Worm (Caenorhabditis elegans): ENCODE results near the gene sas-4.

- TF ChIP-seq tbx-11 (GFP tag; IDR thresholded peaks at IDR 0.05), result no peak
- no peak for TF ChIP-seq hmg-4 (GFP tag; optimal IDR thresholded peaks at IDR 0.05)
- TF ChIP-seq ets-7 (tag; optimal IDR thresholded peaks at IDR 0.05), result no peak
- TF ChIP-seq flt-1 (GFP tag; IDR thresholded peaks at IDR 0.05), result no peak
- TF ChIP-seq tra-4 (tag; optimal IDR thresholded peaks at IDR 0.05), result no peak
- TF ChIP-seq aly-1 (tag; optimal IDR thresholded peaks at IDR 0.05), result no peak
- TF ChIP-seq ama-1 (optimal IDR thresholded peaks at IDR 0.05), result no peak
- TF ChIP-seq sea-1 (GFP tag; conservative IDR thresholded peaks at IDR 0.05), result no peak
- no peak for TF ChIP-seq hmbx-1 (tag; optimal IDR thresholded peaks at IDR 0.05)
- TF ChIP-seq ceh-13 (GFP tag; optimal IDR thresholded peaks at IDR 0.05), result no peak
- no peak for TF ChIP-seq B0310.2 (tag; optimal IDR thresholded peaks at IDR 0.05)
- no peak for TF ChIP-seq ceh-36 (tag; optimal IDR thresholded peaks at IDR 0.05)
Observed at ce11 chrIII:8321225-8321624, 2.8 kb upstream of the sas-4 start.
